Fruit fly (Drosophila melanogaster) S2 (cell line): ENCODE data around the gene CG4669.
A peak's percentile ranks its signal among the peaks of the same experiment; 100 is the strongest.

Experiments used
- CG8478 ChIP-seq: fragments of >200 bp; optimal IDR thresholded peaks from 2 replicates; lab custom pipeline; 2018
- CTCF ChIP-seq, 2 experiments: fragments of >200 bp; optimal IDR thresholded peaks; 2 replicates each; lab custom pipeline; 2018

Gene CG4669

dm6 chr3L:5234183-5234582 is at the start of gene CG4669:
Gene CG4669 (plus strand): TSS chr3L:5234483.
- TF ChIP-seq CG8478 (lab: Kevin White, UChicago) (no peak), CTCF (optimal IDR thresholded peaks at IDR 0.05; lab: Kevin White, UChicago) (no peak)

dm6 chr3L:5184502-5184859 is 49.8 kb upstream of the CG4669 start:
- TF ChIP-seq CG8478 (lab: Kevin White, UChicago) (no peak), CTCF (optimal IDR thresholded peaks at IDR 0.05; lab: Kevin White, UChicago) (no peak)

dm6 chr3L:5184860-5185639 is 49.2 kb upstream of the CG4669 start:
- TF ChIP-seq CTCF (optimal IDR thresholded peaks at IDR 0.05; lab: Kevin White, UChicago): no peak
- no peak for TF ChIP-seq CG8478 (lab: Kevin White, UChicago)

- TF ChIP-seq CG8478 (lab: Kevin White, UChicago): no peak
- no peak for TF ChIP-seq CTCF (optimal IDR thresholded peaks at IDR 0.05; lab: Kevin White, UChicago)
Observed at dm6 chr3L:5186807-5187571, 47.3 kb upstream of the CG4669 start.

dm6 chr3L:5187572-5187934 is 46.7 kb upstream of the CG4669 start:
- TF ChIP-seq CG8478 (lab: Kevin White, UChicago) (no peak), CTCF (optimal IDR thresholded peaks at IDR 0.05; lab: Kevin White, UChicago) (no peak)

- TF ChIP-seq CG8478 (lab: Kevin White, UChicago): no peak
- TF ChIP-seq CTCF (optimal IDR thresholded peaks at IDR 0.05; lab: Kevin White, UChicago): no peak
Observed at dm6 chr3L:5188402-5188801, 45.9 kb upstream of the CG4669 start.

dm6 chr3L:5201767-5202166 is 32.5 kb upstream of the CG4669 start:
- no peak for TF ChIP-seq CG8478 (lab: Kevin White, UChicago)
- TF ChIP-seq CTCF (optimal IDR thresholded peaks at IDR 0.05; lab: Kevin White, UChicago): peak; percentile 52 to 61

- TF ChIP-seq CG8478 (lab: Kevin White, UChicago) (no peak), CTCF (optimal IDR thresholded peaks at IDR 0.05; lab: Kevin White, UChicago) (no peak)
Observed at dm6 chr3L:5206171-5206570, 28.1 kb upstream of the CG4669 start.

dm6 chr3L:5230012-5230411 is 4.3 kb upstream of the CG4669 start:
- no peak for TF ChIP-seq CTCF (optimal IDR thresholded peaks at IDR 0.05; lab: Kevin White, UChicago)
- no peak for TF ChIP-seq CG8478 (lab: Kevin White, UChicago)

dm6 chr3L:5243236-5243635 is 9.0 kb downstream of the CG4669 start:
- TF ChIP-seq CG8478 (lab: Kevin White, UChicago): no peak
- TF ChIP-seq CTCF (optimal IDR thresholded peaks at IDR 0.05; lab: Kevin White, UChicago): no peak

- TF ChIP-seq CG8478 (lab: Kevin White, UChicago) (no peak), CTCF (optimal IDR thresholded peaks at IDR 0.05; lab: Kevin White, UChicago) (no peak)
Observed at dm6 chr3L:5246747-5247454, 12.6 kb downstream of the CG4669 start.

- TF ChIP-seq CTCF (optimal IDR thresholded peaks at IDR 0.05; lab: Kevin White, UChicago) (no peak), CG8478 (lab: Kevin White, UChicago) (no peak)
Observed at dm6 chr3L:5247923-5248821, 13.9 kb downstream of the CG4669 start.

dm6 chr3L:5248863-5249262 is 14.6 kb downstream of the CG4669 start:
- TF ChIP-seq CTCF (optimal IDR thresholded peaks at IDR 0.05; lab: Kevin White, UChicago) (no peak), CG8478 (lab: Kevin White, UChicago) (no peak)

dm6 chr3L:5251413-5251812 is 17.1 kb downstream of the CG4669 start:
- TF ChIP-seq CG8478 (lab: Kevin White, UChicago): no peak
- TF ChIP-seq CTCF (optimal IDR thresholded peaks at IDR 0.05; lab: Kevin White, UChicago): no peak
